Worm (Caenorhabditis elegans): ENCODE measurements around the gene exos-7.

ce11 chrV:20802906-20803305, 35.8 kb upstream of the exos-7 start, which contains the start of gene Y44A6D.5:
- TF ChIP-seq ama-1 (optimal IDR thresholded peaks at IDR 0.05), result no peak
- TF ChIP-seq hmg-4 (GFP tag; optimal IDR thresholded peaks at IDR 0.05), result no peak
- no peak for TF ChIP-seq ceh-36 (tag; optimal IDR thresholded peaks at IDR 0.05)
- no peak for TF ChIP-seq tbx-37 (GFP tag; conservative IDR thresholded peaks at IDR 0.05)

All from whole organism, early embryonic.